Fruit fly (Drosophila melanogaster) Kc167 (cell line): ENCODE results near the gene Hecw.

ENCODE experiments used
- Myc ChIP-seq: fragments of >200 bp; optimal IDR thresholded peaks from 2 replicates; lab custom pipeline; 2017; ENCODE audit warnings: missing external identifiers
- Sin3A ChIP-seq: fragments of >200 bp; optimal IDR thresholded peaks from 2 replicates; lab custom pipeline; 2018; ENCODE audit warnings: missing external identifiers
- h ChIP-seq: fragments of >200 bp; optimal IDR thresholded peaks from 3 replicates; lab custom pipeline; 2018; ENCODE audit warnings: missing external identifiers
- insv ChIP-seq: fragments of >200 bp; optimal IDR thresholded peaks from 3 replicates; lab custom pipeline; 2018; ENCODE audit warnings: missing external identifiers
- psq ChIP-seq: fragments of >200 bp; optimal IDR thresholded peaks from 2 replicates; lab custom pipeline; 2017; ENCODE audit warnings: missing external identifiers

dm6 chrX:9579918-9580521, 28.7 kb upstream of the Hecw start, which contains the start of gene LPCAT:
- TF ChIP-seq psq (lab: Kevin White, UChicago) (no peak), insv (lab: Kevin White, UChicago) (no peak), h (lab: Kevin White, UChicago) (no peak), Myc (lab: Kevin White, UChicago) (no peak), Sin3A (lab: Kevin White, UChicago) (no peak)
